Worm (Caenorhabditis elegans): ENCODE measurements around the gene sao-1.

DNA sequence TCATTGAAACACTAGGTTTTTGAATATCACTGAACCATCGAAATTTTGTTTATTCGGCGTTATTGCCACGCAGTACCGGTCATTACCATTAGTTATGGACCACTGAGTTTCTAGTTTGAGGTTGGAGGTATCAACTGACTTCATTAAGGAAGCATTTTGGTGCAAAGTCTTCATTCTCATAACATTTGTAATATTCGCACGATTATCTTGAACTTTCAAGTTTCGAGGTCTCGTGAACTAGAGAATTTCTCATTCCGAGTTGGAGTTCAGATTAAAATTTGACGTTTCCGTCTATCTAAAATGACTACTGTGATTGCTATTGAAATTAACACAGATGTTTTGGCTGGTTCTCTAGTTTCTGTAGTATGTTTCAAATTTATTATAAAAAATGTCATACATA lies 43.0 kb upstream of the sao-1 start, which contains the start of gene srx-42:
- TF ChIP-seq lsy-2 (tag; optimal IDR thresholded peaks at IDR 0.05) (no peak), egl-27 (tag; optimal IDR thresholded peaks at IDR 0.05) (no peak), R02D3.7 (tag; optimal IDR thresholded peaks at IDR 0.05) (no peak), ama-1 (optimal IDR thresholded peaks at IDR 0.05) (no peak), nhr-11 (tag; optimal IDR thresholded peaks at IDR 0.05) (no peak), peb-1 (tag; optimal IDR thresholded peaks at IDR 0.05) (no peak), blmp-1 (tag; optimal IDR thresholded peaks at IDR 0.05; ENCODE audit: insufficient read depth) (no peak), unc-62 (GFP tag; optimal IDR thresholded peaks at IDR 0.05) (no peak), unc-39 (tag; optimal IDR thresholded peaks at IDR 0.05) (no peak), mdl-1 (tag; optimal IDR thresholded peaks at IDR 0.05) (no peak), fos-1 (tag; optimal IDR thresholded peaks at IDR 0.05) (no peak)
